Worm (Caenorhabditis elegans): ENCODE measurements around the gene mrp-6.

Gene mrp-6

DNA sequence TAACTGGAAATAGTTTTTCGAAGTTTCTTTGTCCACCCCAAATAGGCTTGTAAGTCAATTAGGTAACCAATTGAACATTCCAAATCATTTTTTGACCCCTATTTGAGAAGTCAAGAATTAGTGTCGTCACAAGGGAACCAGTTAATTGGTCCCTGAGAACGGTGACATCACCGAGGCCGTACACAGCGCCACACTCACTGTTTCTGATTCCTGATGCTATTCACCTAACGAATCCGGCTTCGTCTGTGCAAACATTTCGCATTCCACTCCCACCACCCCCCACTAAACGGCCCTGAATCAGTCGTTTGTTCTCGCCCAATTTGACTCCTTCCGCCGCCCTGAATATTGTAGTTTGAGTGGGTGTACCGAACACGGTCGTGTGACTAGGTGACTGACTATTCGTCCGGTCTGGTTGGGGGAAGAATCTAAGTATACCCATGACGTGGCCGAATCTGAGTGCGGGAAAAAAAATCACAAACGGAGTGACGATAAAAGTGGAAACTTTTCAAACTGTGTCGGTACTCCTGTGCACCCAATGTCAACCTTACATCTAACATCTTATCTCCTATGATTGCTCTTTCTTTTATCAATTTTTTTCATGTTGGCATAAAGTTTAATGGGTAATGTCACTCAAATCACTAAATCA is 42.3 kb downstream of the mrp-6 start (continued):
- TF ChIP-seq sdz-12 (GFP tag; optimal IDR thresholded peaks at IDR 0.05) (peak; percentile 15), egl-43 (GFP tag; IDR thresholded peaks at IDR 0.05) (0 out of 2 replicates have a peak, but pooled peaks have one; percentile 52), T26A8.4 (GFP tag; IDR thresholded peaks at IDR 0.05) (peak; percentile 18; the same call in 1 of the 2 replicates), daf-16 (GFP tag; optimal IDR thresholded peaks at IDR 0.05) (no peak), daf-16 (tag; optimal IDR thresholded peaks at IDR 0.05) (peak; percentile 50), nhr-11 (tag; optimal IDR thresholded peaks at IDR 0.05) (peak; percentile 28), ceh-28 (tag; optimal IDR thresholded peaks at IDR 0.05) (no peak), nhr-111 (GFP tag; optimal IDR thresholded peaks at IDR 0.05) (no peak), lsy-2 (tag; optimal IDR thresholded peaks at IDR 0.05) (peak in 1 of 2 experiments; percentile 32), pqm-1 (tag; optimal IDR thresholded peaks at IDR 0.05) (peak; percentile 61), snpc-1.2 (GFP tag; IDR thresholded peaks at IDR 0.05) (0 out of 2 replicates have a peak, but pooled peaks have one; percentile 12), duxl-1 (tag; optimal IDR thresholded peaks at IDR 0.05; ENCODE audit: poor library complexity) (peak; percentile 10), hlh-30 (tag; optimal IDR thresholded peaks at IDR 0.05; ENCODE audit: insufficient read depth) (peak; percentile 80), hmg-1.1 (GFP tag; IDR thresholded peaks at IDR 0.05) (peak; percentile 6)

DNA sequence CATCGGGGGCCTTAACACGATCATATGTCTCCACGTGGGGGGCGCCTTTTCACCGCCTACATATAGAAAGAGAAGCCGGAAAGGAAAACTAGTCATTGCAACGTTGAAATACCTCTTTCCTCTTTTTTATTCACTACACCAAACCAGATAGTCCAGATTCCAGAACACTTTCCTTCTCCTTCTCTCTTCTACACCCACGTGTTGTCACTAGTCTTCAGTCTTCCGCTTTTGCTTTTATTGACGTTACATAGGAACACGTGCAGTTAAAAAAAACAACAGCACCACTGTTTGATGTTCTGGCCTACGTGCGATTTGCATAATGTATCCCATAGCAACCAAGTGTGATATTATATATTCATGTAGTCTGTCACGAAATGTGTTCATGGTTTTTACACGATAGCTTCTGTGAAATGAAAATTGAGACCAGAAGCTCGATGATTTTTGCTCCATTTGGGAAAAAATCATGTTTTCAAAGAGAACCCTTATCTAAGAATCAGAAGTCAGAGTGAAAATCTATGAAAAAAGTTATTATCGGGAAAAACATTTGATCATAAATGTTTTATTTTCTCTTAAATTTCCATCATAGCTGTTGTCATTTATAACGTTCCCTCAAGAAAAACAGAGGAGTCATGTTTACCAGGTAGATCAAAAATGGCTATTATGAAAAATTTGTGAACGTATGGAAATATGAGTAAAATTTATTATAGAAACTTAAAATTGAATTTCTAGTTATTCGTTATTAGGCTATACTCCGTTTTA is 43.1 kb downstream of the mrp-6 start:
- TF ChIP-seq hif-1 (tag; optimal IDR thresholded peaks at IDR 0.05) (peak in 1 of 2 experiments; percentile 83), aha-1 (tag) (peak; percentile 98), snpc-1.2 (GFP tag; IDR thresholded peaks at IDR 0.05) (no peak), lin-38 (GFP tag; IDR thresholded peaks at IDR 0.05) (no peak), unc-62 (GFP tag; optimal IDR thresholded peaks at IDR 0.05 in 1 of 2) (peak in 1 of 2 experiments; percentile 62), unc-62 (tag; optimal IDR thresholded peaks at IDR 0.05) (no peak), ama-1 (optimal IDR thresholded peaks at IDR 0.05) (peak; percentile 34), tra-1 (GFP tag; IDR thresholded peaks at IDR 0.05) (peak; percentile 46; the same call in 1 of the 2 replicates), mxl-3 (GFP tag; optimal IDR thresholded peaks at IDR 0.05) (peak; percentile 80), nhr-48 (tag; optimal IDR thresholded peaks at IDR 0.05) (peak; percentile 40), hlh-11 (tag; optimal IDR thresholded peaks at IDR 0.05) (peak; percentile 56), daf-16 (GFP tag; optimal IDR thresholded peaks at IDR 0.05) (no peak), daf-16 (tag; optimal IDR thresholded peaks at IDR 0.05) (peak; percentile 83), mdl-1 (tag; optimal IDR thresholded peaks at IDR 0.05) (peak; percentile 67 to 82), ZK546.5 (tag; optimal IDR thresholded peaks at IDR 0.05) (no peak), spr-1 (tag; optimal IDR thresholded peaks at IDR 0.05) (peak; percentile 7), lsy-2 (tag; optimal IDR thresholded peaks at IDR 0.05) (peak; percentile 21 to 35), nhr-11 (tag; optimal IDR thresholded peaks at IDR 0.05) (peak; percentile 8), nhr-10 (tag; optimal IDR thresholded peaks at IDR 0.05) (no peak), hlh-30 (tag; optimal IDR thresholded peaks at IDR 0.05; ENCODE audit: insufficient read depth) (peak; percentile 78)

DNA sequence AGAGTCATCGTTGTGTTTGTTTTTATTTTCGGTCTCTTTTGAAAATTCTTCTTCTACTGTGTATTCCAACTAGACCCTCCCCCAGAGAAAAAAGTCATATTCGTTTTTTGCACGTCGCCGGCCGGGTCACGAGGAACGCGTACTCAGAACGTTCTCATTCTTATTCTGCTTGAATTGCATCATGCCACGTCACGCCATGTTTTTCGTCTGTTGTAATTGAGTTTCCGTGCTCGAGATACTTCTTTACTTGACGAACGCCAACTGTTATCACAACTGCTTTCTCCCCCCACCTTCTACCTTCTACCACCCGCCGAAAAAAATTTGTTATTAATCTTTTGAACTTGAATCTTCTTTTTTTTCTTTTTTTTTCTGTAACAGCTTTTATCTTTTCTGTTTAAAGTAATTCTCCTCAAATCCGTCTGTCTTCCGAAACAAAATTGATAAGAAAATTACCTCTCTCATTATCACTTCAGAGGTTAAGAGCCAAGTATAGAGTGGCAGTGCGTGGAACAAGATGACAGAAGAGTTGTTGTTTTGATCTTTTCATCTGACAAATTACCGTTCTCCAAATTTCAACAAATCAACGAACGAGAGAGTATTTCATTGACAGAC is 43.8 kb downstream of the mrp-6 start:
- TF ChIP-seq Y48G9A.11 (GFP tag; IDR thresholded peaks at IDR 0.05) (no peak), dmd-6 (GFP tag; IDR thresholded peaks at IDR 0.05) (peak; percentile 51), nhr-28 (tag; optimal IDR thresholded peaks at IDR 0.05) (peak; percentile 8), zfp-3 (GFP tag; conservative IDR thresholded peaks at IDR 0.05) (no peak), F37D6.2 (tag; optimal IDR thresholded peaks at IDR 0.05) (peak; percentile 28), saeg-2 (GFP tag; IDR thresholded peaks at IDR 0.05) (0 out of 2 replicates have a peak, but pooled peaks have one; percentile 6), T20F7.1 (GFP tag; optimal IDR thresholded peaks at IDR 0.05) (no peak), lin-29 (GFP tag; IDR thresholded peaks at IDR 0.05) (no peak), duxl-1 (tag; optimal IDR thresholded peaks at IDR 0.05; ENCODE audit: poor library complexity) (no peak), fos-1 (tag; optimal IDR thresholded peaks at IDR 0.05) (no peak), unc-130 (GFP tag; optimal IDR thresholded peaks at IDR 0.05) (no peak), nhr-11 (tag; optimal IDR thresholded peaks at IDR 0.05) (peak; percentile 77), cey-2 (tag; optimal IDR thresholded peaks at IDR 0.05; ENCODE audit: borderline replicate concordance, insufficient read depth) (no peak), ceh-20 (GFP tag; IDR thresholded peaks at IDR 0.05) (peak; percentile 56; the same call in 1 of the 2 replicates), hlh-30 (tag; optimal IDR thresholded peaks at IDR 0.05; ENCODE audit: insufficient read depth) (peak; percentile 20), nhr-111 (GFP tag; optimal IDR thresholded peaks at IDR 0.05) (no peak), vab-7 (GFP tag; IDR thresholded peaks at IDR 0.05) (no peak), lim-7 (GFP tag; IDR thresholded peaks at IDR 0.05) (no peak), hmg-1.1 (GFP tag; IDR thresholded peaks at IDR 0.05) (no peak), mdt-29 (GFP tag; IDR thresholded peaks at IDR 0.05) (peak; percentile 84), Y5F2A.4 (GFP tag; optimal IDR thresholded peaks at IDR 0.05) (no peak)

All from whole organism, L4 larva.